Worm (Caenorhabditis elegans): Measurements from ENCODE around the gene F14D2.14.

F14D2.14 gene

DNA sequence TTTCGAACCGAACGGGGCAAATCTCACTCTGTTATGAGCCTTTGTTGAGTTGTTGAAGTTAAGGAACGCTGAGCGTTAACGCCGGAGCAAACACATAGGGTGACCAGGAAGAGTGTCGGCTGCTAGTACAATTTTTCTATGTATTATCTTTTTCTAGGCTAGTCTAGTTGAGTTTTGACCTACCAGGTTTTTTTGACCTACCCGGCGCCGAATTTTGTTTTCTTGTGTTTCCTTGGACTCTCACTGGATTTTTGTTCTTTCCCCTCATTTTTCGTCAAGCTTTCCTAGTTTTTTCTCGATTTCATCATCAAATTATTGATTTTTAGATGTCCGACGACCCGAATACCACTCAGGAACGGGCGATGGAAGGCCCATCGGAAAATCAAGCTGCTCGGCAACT is 33.7 kb upstream of the F14D2.14 start, which contains the start of gene T06D4.1:
T06D4.1 (plus strand) TSS at position 321 of the 400 bp plus-strand sequence.
- TF ChIP-seq ceh-8 (GFP tag; optimal IDR thresholded peaks at IDR 0.05) = no peak

DNA sequence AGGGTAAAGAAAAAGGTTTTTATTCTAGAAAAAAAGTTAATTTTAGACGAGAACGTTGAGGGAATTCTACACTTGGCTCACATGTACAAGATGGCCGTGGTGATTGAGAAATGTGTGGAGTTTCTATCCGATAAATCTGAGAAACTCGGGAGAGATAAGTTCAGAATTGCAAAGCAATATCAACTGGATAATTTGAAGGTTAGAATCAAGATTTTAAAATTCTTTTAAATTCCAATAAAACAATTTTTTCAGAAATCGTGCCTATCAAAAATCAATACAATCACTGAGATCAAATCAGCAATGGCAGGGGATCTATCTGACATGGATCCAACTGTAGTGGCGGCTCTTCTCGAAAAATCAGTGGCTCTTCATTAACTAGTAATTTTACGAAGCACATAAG is 30.5 kb upstream of the F14D2.14 start, which contains the start of gene Y49F6C.2:
Y49F6C.2 (plus strand) TSS at position 301 of the 400 bp plus-strand sequence.
- TF ChIP-seq unc-130 (tag; optimal IDR thresholded peaks at IDR 0.05) (no peak), lsy-2 (tag; optimal IDR thresholded peaks at IDR 0.05) (no peak), ces-1 (GFP tag; optimal IDR thresholded peaks at IDR 0.05) (no peak), nhr-77 (tag; optimal IDR thresholded peaks at IDR 0.05) (no peak), pqm-1 (tag; optimal IDR thresholded peaks at IDR 0.05) (no peak), xbp-1 (tag; optimal IDR thresholded peaks at IDR 0.05) (no peak), nhr-71 (tag; optimal IDR thresholded peaks at IDR 0.05) (no peak), sox-4 (tag; optimal IDR thresholded peaks at IDR 0.05) (no peak), C34B4.2 (tag; optimal IDR thresholded peaks at IDR 0.05) (no peak), fos-1 (tag; optimal IDR thresholded peaks at IDR 0.05) (no peak), nhr-85 (tag) (no peak), ets-5 (GFP tag; IDR thresholded peaks at IDR 0.05) (no peak), mdl-1 (tag; optimal IDR thresholded peaks at IDR 0.05) (no peak), fkh-8 (tag; optimal IDR thresholded peaks at IDR 0.05) (no peak), lin-35 (GFP tag; optimal IDR thresholded peaks at IDR 0.05) (no peak), tlp-1 (tag; optimal IDR thresholded peaks at IDR 0.05) (no peak)

DNA sequence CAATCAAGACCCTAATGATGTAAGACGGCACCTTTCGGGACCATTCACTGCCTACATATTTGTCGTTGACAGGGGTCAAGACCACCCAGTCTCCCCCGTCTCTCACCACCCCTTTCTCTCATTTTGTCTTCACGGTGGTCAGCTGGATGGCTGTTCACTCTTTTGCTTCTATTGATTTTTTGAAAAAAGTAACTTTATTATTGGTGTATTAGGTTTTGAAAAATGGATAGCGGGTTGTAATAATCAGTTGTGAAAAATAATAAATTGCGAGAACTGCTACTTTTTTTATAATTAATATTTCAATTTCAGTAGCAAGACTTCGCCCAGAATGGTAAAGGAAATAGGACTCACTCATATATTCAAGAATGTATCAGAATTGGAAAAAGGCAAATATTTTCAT is 29.0 kb upstream of the F14D2.14 start, which contains the start of gene bath-9:
bath-9 (plus strand) TSS at position 301 of the 400 bp plus-strand sequence.
- no peak for TF ChIP-seq skn-1 (tag; optimal IDR thresholded peaks at IDR 0.05)

DNA sequence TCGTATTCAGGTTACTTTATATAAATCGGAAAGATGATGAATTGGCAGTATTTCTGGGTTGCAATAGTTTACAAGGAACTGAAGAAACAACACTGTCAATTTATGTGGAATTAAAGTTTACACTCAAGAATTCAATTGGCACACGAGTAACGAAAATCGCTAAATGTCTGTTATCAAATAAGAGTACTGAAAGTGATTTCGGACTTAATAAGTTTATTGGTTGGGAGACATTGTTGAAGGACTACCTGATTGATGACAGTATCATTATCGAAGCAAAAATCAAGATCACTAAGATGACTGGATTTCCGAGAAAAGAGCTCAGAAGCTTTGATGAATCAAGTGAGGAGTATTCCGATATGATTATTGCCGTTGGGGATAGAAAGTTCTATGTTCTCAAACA is 27.5 kb upstream of the F14D2.14 start:
- TF ChIP-seq nhr-47 (tag; optimal IDR thresholded peaks at IDR 0.05) (no peak), unc-62 (GFP tag; optimal IDR thresholded peaks at IDR 0.05) (no peak), lin-39 (tag; optimal IDR thresholded peaks at IDR 0.05) (no peak), mdl-1 (tag; optimal IDR thresholded peaks at IDR 0.05) (no peak), efl-1 (optimal IDR thresholded peaks at IDR 0.05) (no peak), efl-1 (GFP tag; optimal IDR thresholded peaks at IDR 0.05 in 1 of 2) (no peak), ceh-8 (GFP tag; optimal IDR thresholded peaks at IDR 0.05) (no peak), grh-1 (GFP tag; IDR thresholded peaks at IDR 0.05) (no peak), mef-2 (tag; optimal IDR thresholded peaks at IDR 0.05) (no peak), blmp-1 (tag; optimal IDR thresholded peaks at IDR 0.05) (no peak), elt-3 (tag; optimal IDR thresholded peaks at IDR 0.05) (no peak), ces-1 (GFP tag; optimal IDR thresholded peaks at IDR 0.05) (no peak), hpl-2 (GFP tag; optimal IDR thresholded peaks at IDR 0.05) (no peak), nhr-11 (tag; optimal IDR thresholded peaks at IDR 0.05) (no peak), lin-35 (GFP tag; optimal IDR thresholded peaks at IDR 0.05) (no peak), zip-4 (GFP tag; optimal IDR thresholded peaks at IDR 0.05) (no peak), nhr-20 (tag; optimal IDR thresholded peaks at IDR 0.05) (no peak), aha-1 (tag; optimal IDR thresholded peaks at IDR 0.05) (no peak)

DNA sequence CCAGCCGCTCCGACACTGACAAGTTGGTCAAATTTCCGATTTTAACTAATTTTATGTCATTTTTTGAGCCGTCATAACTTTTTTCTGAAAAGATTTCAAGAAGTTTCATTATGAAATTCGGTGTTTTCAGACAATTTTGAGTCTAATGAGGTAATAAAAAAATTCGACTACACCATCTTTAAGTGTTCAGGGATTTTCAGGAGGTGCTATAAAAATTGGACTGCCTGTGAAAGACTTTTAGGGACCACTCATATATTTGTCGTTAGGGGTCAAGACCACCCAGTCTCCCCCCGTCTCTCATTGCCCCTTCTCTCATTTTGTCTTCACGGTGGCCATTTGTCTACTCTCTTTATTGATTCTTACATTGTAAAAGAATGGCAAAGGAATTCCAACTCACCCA is 27.0 kb upstream of the F14D2.14 start, which contains the start of gene bath-10:
bath-10 (plus strand) TSS at position 301 of the 400 bp plus-strand sequence.
- TF ChIP-seq nhr-12 (tag; optimal IDR thresholded peaks at IDR 0.05) (no peak), alr-1 (tag; optimal IDR thresholded peaks at IDR 0.05; ENCODE audit: borderline replicate concordance) (no peak), lin-15B (tag; optimal IDR thresholded peaks at IDR 0.05) (no peak), skn-1 (tag; optimal IDR thresholded peaks at IDR 0.05) (no peak), ceh-82 (tag; optimal IDR thresholded peaks at IDR 0.05) (no peak), mef-2 (tag; optimal IDR thresholded peaks at IDR 0.05) (no peak), unc-130 (tag; optimal IDR thresholded peaks at IDR 0.05) (no peak), pag-3 (tag; optimal IDR thresholded peaks at IDR 0.05; ENCODE audit: borderline replicate concordance, insufficient read depth) (no peak), blmp-1 (tag; optimal IDR thresholded peaks at IDR 0.05) (no peak), zag-1 (tag; optimal IDR thresholded peaks at IDR 0.05) (no peak), lin-39 (tag; optimal IDR thresholded peaks at IDR 0.05) (no peak), C04F5.9 (tag; optimal IDR thresholded peaks at IDR 0.05) (no peak), pqm-1 (tag; optimal IDR thresholded peaks at IDR 0.05) (no peak), nhr-11 (tag; optimal IDR thresholded peaks at IDR 0.05) (no peak), unc-30 (tag; optimal IDR thresholded peaks at IDR 0.05) (no peak), vab-15 (tag; optimal IDR thresholded peaks at IDR 0.05) (no peak), Y116A8C.19 (tag; optimal IDR thresholded peaks at IDR 0.05; ENCODE audit: borderline replicate concordance) (no peak), C16A3.4 (tag; optimal IDR thresholded peaks at IDR 0.05) (no peak), dpl-1 (GFP tag; optimal IDR thresholded peaks at IDR 0.05) (no peak)
